Worm (Caenorhabditis elegans): ENCODE results near the gene D2023.6.

DNA sequence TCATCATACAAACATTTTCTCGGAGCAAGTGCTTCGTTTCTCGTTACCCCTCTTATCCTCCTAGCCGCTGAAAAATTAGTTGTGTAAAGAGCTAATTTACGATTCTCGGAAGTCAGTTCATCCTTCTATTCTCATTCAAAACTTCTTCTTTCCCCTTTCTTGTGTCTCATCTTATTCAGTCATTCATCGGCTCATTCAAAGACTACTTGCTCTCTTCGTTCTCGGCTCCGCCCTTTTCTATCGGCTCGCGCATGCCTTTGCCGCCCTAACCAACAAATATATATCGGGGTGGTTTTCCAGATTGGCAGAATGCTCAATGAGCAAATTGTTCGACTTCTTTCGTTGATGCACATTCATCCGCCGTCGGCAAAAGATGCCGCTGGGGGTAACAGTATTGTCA lies 33.2 kb downstream of the D2023.6 start, which contains the start of gene R13H4.5:
- no peak for TF ChIP-seq nhr-6 (tag; optimal IDR thresholded peaks at IDR 0.05)
- TF ChIP-seq nhr-23 (tag; optimal IDR thresholded peaks at IDR 0.05), result no peak
- TF ChIP-seq egl-27 (tag; optimal IDR thresholded peaks at IDR 0.05), result no peak
- no peak for TF ChIP-seq skn-1 (tag; optimal IDR thresholded peaks at IDR 0.05)
- no peak for TF ChIP-seq nhr-11 (tag; optimal IDR thresholded peaks at IDR 0.05)
- TF ChIP-seq elt-1 (tag; optimal IDR thresholded peaks at IDR 0.05), result no peak
- no peak for TF ChIP-seq zag-1 (tag; optimal IDR thresholded peaks at IDR 0.05)
- no peak for TF ChIP-seq nhr-25 (tag; optimal IDR thresholded peaks at IDR 0.05)
- TF ChIP-seq ceh-82 (tag; optimal IDR thresholded peaks at IDR 0.05), result no peak
- TF ChIP-seq unc-62 (GFP tag; optimal IDR thresholded peaks at IDR 0.05), result no peak
- peak; percentile 19 for TF ChIP-seq unc-55 (GFP tag; optimal IDR thresholded peaks at IDR 0.05)
- TF ChIP-seq lsy-2 (tag; optimal IDR thresholded peaks at IDR 0.05), result no peak
